Worm (Caenorhabditis elegans): ENCODE measurements around the gene ZK945.4.

The ZK945.4 gene

ce11 chrII:10105604-10106003 lies at the start of gene ZK945.4:
ZK945.4 (minus strand) TSS chrII:10105704.
- TF ChIP-seq unc-62 (GFP tag; optimal IDR thresholded peaks at IDR 0.05): no peak

- TF ChIP-seq unc-62 (GFP tag; optimal IDR thresholded peaks at IDR 0.05): no peak
These were observed 49.6 kb upstream of the ZK945.4 start, which contains the start of gene nlp-63 for ce11 chrII:10155106-10155505. nlp-63 (plus strand) TSS chrII:10155406.

ce11 chrII:10147502-10147901 lies 42.0 kb upstream of the ZK945.4 start:
- TF ChIP-seq unc-62 (GFP tag; optimal IDR thresholded peaks at IDR 0.05): no peak

- no peak for TF ChIP-seq unc-62 (GFP tag; optimal IDR thresholded peaks at IDR 0.05)
These were observed 41.0 kb upstream of the ZK945.4 start, which contains the start of gene pax-3 for ce11 chrII:10146488-10146887. pax-3 (plus strand) TSS chrII:10146570.

ce11 chrII:10144092-10144491 lies 38.6 kb upstream of the ZK945.4 start, which contains the start of gene F27E5.3:
F27E5.3 (minus strand) TSS chrII:10144192.
- TF ChIP-seq unc-62 (GFP tag; optimal IDR thresholded peaks at IDR 0.05): no peak

- TF ChIP-seq unc-62 (GFP tag; optimal IDR thresholded peaks at IDR 0.05): no peak
These were observed 33.7 kb upstream of the ZK945.4 start, which contains the start of gene asah-2 for ce11 chrII:10139177-10139640. asah-2 (plus strand) TSS chrII:10139590.

ce11 chrII:10137358-10137757 lies 31.9 kb upstream of the ZK945.4 start, which contains the start of gene phg-1:
phg-1 (plus strand) TSS chrII:10137658.
- TF ChIP-seq unc-62 (GFP tag; optimal IDR thresholded peaks at IDR 0.05): no peak

ce11 chrII:10136771-10137170 lies 31.3 kb upstream of the ZK945.4 start:
- no peak for TF ChIP-seq unc-62 (GFP tag; optimal IDR thresholded peaks at IDR 0.05)

- TF ChIP-seq unc-62 (GFP tag; optimal IDR thresholded peaks at IDR 0.05): no peak
These were observed 28.9 kb upstream of the ZK945.4 start, which contains the start of gene F27E5.9 for ce11 chrII:10134285-10134995. F27E5.9 (plus strand) TSS chrII:10134945.

- TF ChIP-seq unc-62 (GFP tag; optimal IDR thresholded peaks at IDR 0.05): no peak
These were observed 27.3 kb upstream of the ZK945.4 start for ce11 chrII:10132818-10133217.

ce11 chrII:10131760-10132159 lies 26.3 kb upstream of the ZK945.4 start, which contains the start of gene F27E5.5:
F27E5.5 (minus strand) TSS chrII:10131860.
- no peak for TF ChIP-seq unc-62 (GFP tag; optimal IDR thresholded peaks at IDR 0.05)

- no peak for TF ChIP-seq unc-62 (GFP tag; optimal IDR thresholded peaks at IDR 0.05)
These were observed 21.9 kb upstream of the ZK945.4 start, which contains the start of gene F27E5.8 for ce11 chrII:10127389-10127788. F27E5.8 (minus strand) TSS chrII:10127489.

- no peak for TF ChIP-seq unc-62 (GFP tag; optimal IDR thresholded peaks at IDR 0.05)
These were observed 17.0 kb upstream of the ZK945.4 start, which contains the start of gene F27E5.7 for ce11 chrII:10122465-10122864. F27E5.7 (plus strand) TSS chrII:10122765.

ce11 chrII:10121725-10122124 lies 16.2 kb upstream of the ZK945.4 start, which contains the start of gene lov-1:
lov-1 (minus strand) TSS chrII:10121825.
- TF ChIP-seq unc-62 (GFP tag; optimal IDR thresholded peaks at IDR 0.05): no peak

- TF ChIP-seq unc-62 (GFP tag; optimal IDR thresholded peaks at IDR 0.05): no peak
These were observed 11.2 kb upstream of the ZK945.4 start for ce11 chrII:10116690-10117089.

- TF ChIP-seq unc-62 (GFP tag; optimal IDR thresholded peaks at IDR 0.05): no peak
These were observed 2.9 kb upstream of the ZK945.4 start, which contains the start of the genes ZK945.7 and ZK945.8 for ce11 chrII:10108377-10108776. ZK945.7 (minus strand) TSS chrII:10108477. ZK945.8 (plus strand) TSS chrII:10108651.

ce11 chrII:10106870-10107269 lies 1.4 kb upstream of the ZK945.4 start, which contains the start of gene ZK945.6:
ZK945.6 (minus strand) TSS chrII:10106970.
- no peak for TF ChIP-seq unc-62 (GFP tag; optimal IDR thresholded peaks at IDR 0.05)

Data from whole organism, dauer.